Fruit fly (Drosophila melanogaster): ENCODE data around the gene Hipk.

Gene Hipk

DNA sequence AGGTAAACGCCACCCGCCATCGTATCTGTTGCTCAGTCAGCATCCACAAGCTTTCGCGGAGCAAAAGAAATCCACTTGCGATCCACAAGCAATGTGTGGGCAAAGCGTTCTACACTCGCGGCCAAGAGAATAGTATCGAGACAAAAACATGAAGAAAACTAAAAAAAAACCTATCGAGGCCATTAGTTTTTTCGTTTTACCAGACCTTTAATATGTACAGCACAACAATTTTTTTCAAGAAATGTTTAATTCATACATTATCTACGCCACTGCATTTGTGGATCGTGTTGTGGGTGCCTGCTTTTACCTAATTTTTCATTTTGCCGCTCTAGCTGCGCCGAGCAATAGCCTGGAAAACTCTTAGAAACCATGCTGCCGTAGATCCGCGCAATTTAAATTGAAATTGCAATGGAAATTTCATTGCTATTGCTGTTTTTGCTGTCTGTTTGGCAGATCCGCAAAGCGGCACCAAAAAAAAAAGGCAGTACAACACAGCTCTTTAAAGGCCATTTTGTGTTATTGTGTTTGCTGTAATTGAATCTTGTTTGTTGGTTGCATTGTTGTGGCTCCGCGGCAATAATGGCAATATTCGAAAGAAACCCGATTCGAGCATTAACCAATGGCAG, 20.3 kb downstream of the Hipk start (continued):
- TF ChIP-seq CG2889 (GFP tag; IDR thresholded peaks at IDR 0.05) (no peak), CG7928 (GFP tag; optimal IDR thresholded peaks at IDR 0.05) (no peak), Atf6 (GFP tag; IDR thresholded peaks at IDR 0.05) (no peak; the same call in 1 of the 2 replicates), CG12104 (GFP tag; optimal IDR thresholded peaks at IDR 0.05) (no peak), chm (GFP tag; IDR thresholded peaks at IDR 0.05) (peak; percentile 62; the same call in 1 of the 2 replicates), CG11247 (GFP tag; IDR thresholded peaks at IDR 0.05) (no peak), CG8089 (GFP tag; optimal IDR thresholded peaks at IDR 0.05) (peak; percentile 4), Hmx (GFP tag; optimal IDR thresholded peaks at IDR 0.05) (no peak), CG9215 (GFP tag; IDR thresholded peaks at IDR 0.05) (peak; percentile 34; the same call in 1 of the 2 replicates), insv (GFP tag; optimal IDR thresholded peaks at IDR 0.05) (no peak), al (GFP tag; IDR thresholded peaks at IDR 0.05) (0 out of 2 replicates have a peak, but pooled peaks have one; percentile 25), az2 (GFP tag; optimal IDR thresholded peaks at IDR 0.05) (peak; percentile 33), chn (GFP tag; optimal IDR thresholded peaks at IDR 0.05) (peak; percentile 12), caup (GFP tag; optimal IDR thresholded peaks at IDR 0.05; ENCODE audit: severe bottlenecking) (peak; percentile 61), Elba2 (GFP tag; optimal IDR thresholded peaks at IDR 0.05) (no peak), Meics (GFP tag; optimal IDR thresholded peaks at IDR 0.05) (peak; percentile 63), CG6254 (GFP tag; optimal IDR thresholded peaks at IDR 0.05) (peak; percentile 70), Hey (tag; optimal IDR thresholded peaks at IDR 0.05) (no peak), CG10147 (GFP tag; optimal IDR thresholded peaks at IDR 0.05) (peak; percentile 67), aop (GFP tag; IDR thresholded peaks at IDR 0.05) (no peak), CrebB (tag; optimal IDR thresholded peaks at IDR 0.05) (peak; percentile 51), CG17802 (tag; optimal IDR thresholded peaks at IDR 0.05) (peak; percentile 32), Mrtf (GFP tag; IDR thresholded peaks at IDR 0.05) (peak; percentile 54; the same call in 1 of the 3 replicates), HLH4C (GFP tag; IDR thresholded peaks at IDR 0.05; ENCODE audit: partially characterized antibody) (no peak), phol (tag; optimal IDR thresholded peaks at IDR 0.05) (peak; percentile 73), dmrt99B (tag; optimal IDR thresholded peaks at IDR 0.05) (peak; percentile 79), CG33557 (GFP tag; optimal IDR thresholded peaks at IDR 0.05) (no peak), row (GFP tag; IDR thresholded peaks at IDR 0.05) (peak; percentile 59), CG13123 (GFP tag; optimal IDR thresholded peaks at IDR 0.05) (no peak), usp (GFP tag; optimal IDR thresholded peaks at IDR 0.05) (no peak), Fer2 (tag; optimal IDR thresholded peaks at IDR 0.05) (no peak), BtbVII (GFP tag; optimal IDR thresholded peaks at IDR 0.05) (no peak), CG15601 (tag; optimal IDR thresholded peaks at IDR 0.05) (peak; percentile 38), CG4328 (GFP tag; optimal IDR thresholded peaks at IDR 0.05) (no peak), Aef1 (GFP tag; IDR thresholded peaks at IDR 0.05) (no peak), oc (tag; optimal IDR thresholded peaks at IDR 0.05) (peak; percentile 34), H15 (GFP tag; IDR thresholded peaks at IDR 0.05) (peak; percentile 79), da (GFP tag; optimal IDR thresholded peaks at IDR 0.05) (no peak), Max (GFP tag; optimal IDR thresholded peaks at IDR 0.05) (no peak), Chrac-16 (GFP tag; optimal IDR thresholded peaks at IDR 0.05) (peak; percentile 20), gsb (GFP tag; IDR thresholded peaks at IDR 0.05) (peak; percentile 49; the same call in 1 of the 2 replicates), peb (GFP tag; IDR thresholded peaks at IDR 0.05) (0 out of 2 replicates have a peak, but pooled peaks have one; percentile 30), ase (GFP tag; IDR thresholded peaks at IDR 0.05) (0 out of 3 replicates have a peak, but pooled peaks have one; percentile 33), Dll (GFP tag; IDR thresholded peaks at IDR 0.05; ENCODE audit: partially characterized antibody) (no peak), ci (GFP tag; IDR thresholded peaks at IDR 0.05) (peak; percentile 90), seq (GFP tag; IDR thresholded peaks at IDR 0.05) (peak; percentile 63; the same call in 1 of the 2 replicates), exex (tag; optimal IDR thresholded peaks at IDR 0.05) (peak; percentile 1), CG9609 (GFP tag; optimal IDR thresholded peaks at IDR 0.05) (peak; percentile 24), grn (GFP tag; optimal IDR thresholded peaks at IDR 0.05) (no peak), croc (GFP tag; conservative IDR thresholded peaks at IDR 0.05) (peak; percentile 27; the same call in 1 of the 3 replicates)

Measured in whole organism, embryonic.